Fruit fly (Drosophila melanogaster) whole organism, embryonic: ENCODE results near the gene Arl8.

ENCODE experiments used
- Adf1 ChIP-seq: fragments of 200-800 bp; sonication (Bioruptor generic); IDR thresholded peaks from 2 replicates; pipeline ENCODE4 v1.3.6; 2022; ENCODE audit warnings: missing biosample characterization, missing genetic modification characterization
- Antp ChIP-seq: fragments of 200-800 bp; sonication (Bioruptor generic); optimal IDR thresholded peaks from 3 replicates; lab custom pipeline; 2016; ENCODE audit warnings: missing biosample characterization, missing genetic modification characterization
- Atf3 ChIP-seq: fragments of 200-800 bp; sonication (Bioruptor generic); optimal IDR thresholded peaks from 3 replicates; lab custom pipeline; 2016; ENCODE audit warnings: missing biosample characterization, missing genetic modification characterization
- CG10565 ChIP-seq: fragments of 200-800 bp; sonication (Bioruptor generic); optimal IDR thresholded peaks from 3 replicates; lab custom pipeline; 2016; ENCODE audit warnings: missing biosample characterization, mild to moderate bottlenecking, missing genetic modification characterization
- CG11085 ChIP-seq: fragments of 200-800 bp; sonication (Bioruptor generic); IDR thresholded peaks from 2 replicates; pipeline ENCODE4 v1.3.6; 2022; ENCODE audit warnings: missing biosample characterization, missing genetic modification characterization
- CG11723 ChIP-seq: fragments of 200-800 bp; sonication (Bioruptor generic); optimal IDR thresholded peaks from 2 replicates; lab custom pipeline; 2017; ENCODE audit warnings: missing biosample characterization, mild to moderate bottlenecking, missing genetic modification characterization
- CG12071 ChIP-seq: fragments of 200-800 bp; sonication (Bioruptor generic); optimal IDR thresholded peaks from 3 replicates; lab custom pipeline; 2018; ENCODE audit warnings: missing biosample characterization, mild to moderate bottlenecking, missing genetic modification characterization
- CG15514 ChIP-seq: fragments of 200-800 bp; sonication (Bioruptor generic); optimal IDR thresholded peaks from 3 replicates; lab custom pipeline; 2017; ENCODE audit warnings: missing biosample characterization, missing genetic modification characterization, mild to moderate bottlenecking, moderate library complexity, missing genetic modification reagents
- CG1603 ChIP-seq: fragments of 200-800 bp; sonication (Bioruptor generic); optimal IDR thresholded peaks from 2 replicates; lab custom pipeline; 2019; ENCODE audit warnings: missing biosample characterization, mild to moderate bottlenecking, missing genetic modification characterization, moderate library complexity
- CG18619 ChIP-seq: fragments of 200-800 bp; sonication (Bioruptor generic); optimal IDR thresholded peaks from 3 replicates; lab custom pipeline; 2017; ENCODE audit warnings: missing biosample characterization, mild to moderate bottlenecking, missing genetic modification characterization
- CG18764 ChIP-seq: fragments of 200-800 bp; sonication (Bioruptor generic); optimal IDR thresholded peaks from 3 replicates; lab custom pipeline; 2016; ENCODE audit warnings: missing biosample characterization, missing genetic modification characterization
- CG34376 ChIP-seq: fragments of 200-800 bp; sonication (Bioruptor generic); optimal IDR thresholded peaks from 2 replicates; lab custom pipeline; 2018; ENCODE audit warnings: missing biosample characterization, mild to moderate bottlenecking, missing genetic modification characterization
- CG4617 ChIP-seq: fragments of 200-800 bp; sonication (Bioruptor generic); optimal IDR thresholded peaks from 3 replicates; lab custom pipeline; 2016; ENCODE audit warnings: missing biosample characterization, missing genetic modification characterization, borderline replicate concordance
- CG4730 ChIP-seq: fragments of 200-800 bp; sonication (Bioruptor generic); IDR thresholded peaks from 2 replicates; pipeline ENCODE4 v1.3.6; 2022; ENCODE audit warnings: missing biosample characterization, missing genetic modification characterization
- CG5245 ChIP-seq: fragments of 200-800 bp; sonication (Bioruptor generic); optimal IDR thresholded peaks from 3 replicates; lab custom pipeline; 2016; ENCODE audit warnings: missing biosample characterization, missing genetic modification characterization
- CG6654 ChIP-seq: fragments of 200-800 bp; sonication (Bioruptor generic); optimal IDR thresholded peaks from 2 replicates; lab custom pipeline; 2017; ENCODE audit warnings: missing biosample characterization, mild to moderate bottlenecking, missing genetic modification characterization
- CG6765 ChIP-seq: fragments of 200-800 bp; sonication (Bioruptor generic); optimal IDR thresholded peaks from 3 replicates; lab custom pipeline; 2017; ENCODE audit warnings: missing biosample characterization, mild to moderate bottlenecking, missing genetic modification characterization
- CG6813 ChIP-seq: fragments of 200-800 bp; sonication (Bioruptor generic); optimal IDR thresholded peaks from 2 replicates; lab custom pipeline; 2017; ENCODE audit warnings: missing biosample characterization, missing genetic modification characterization, mild to moderate bottlenecking, moderate library complexity, missing genetic modification reagents
- CG9727 ChIP-seq: fragments of 200-800 bp; sonication (Bioruptor generic); optimal IDR thresholded peaks from 3 replicates; lab custom pipeline; 2017; ENCODE audit warnings: missing biosample characterization, mild to moderate bottlenecking, missing genetic modification characterization
- Dek ChIP-seq: fragments of 200-800 bp; sonication (Bioruptor generic); optimal IDR thresholded peaks from 3 replicates; lab custom pipeline; 2019; ENCODE audit warnings: missing biosample characterization, mild to moderate bottlenecking, missing genetic modification characterization, moderate library complexity
- Dref ChIP-seq: fragments of 200-800 bp; sonication (Bioruptor generic); IDR thresholded peaks from 2 replicates; pipeline ENCODE4 v1.3.6; 2022; ENCODE audit warnings: missing biosample characterization, missing genetic modification characterization
- Ets97D ChIP-seq: fragments of 200-800 bp; sonication (Bioruptor generic); optimal IDR thresholded peaks from 3 replicates; lab custom pipeline; 2016; ENCODE audit warnings: missing biosample characterization, missing genetic modification characterization
- H2.0 ChIP-seq: fragments of 200-800 bp; sonication (Bioruptor generic); IDR thresholded peaks from 2 replicates; pipeline ENCODE4 v1.3.6; 2022; ENCODE audit warnings: missing biosample characterization, missing genetic modification characterization
- MESR4 ChIP-seq: fragments of 200-800 bp; sonication (Bioruptor generic); optimal IDR thresholded peaks from 2 replicates; lab custom pipeline; 2018; ENCODE audit warnings: missing biosample characterization, mild to moderate bottlenecking, missing genetic modification characterization, moderate library complexity
- MTF-1 ChIP-seq: fragments of 200-800 bp; sonication (Bioruptor generic); optimal IDR thresholded peaks from 2 replicates; lab custom pipeline; 2018; ENCODE audit warnings: missing biosample characterization, mild to moderate bottlenecking, missing genetic modification characterization, borderline replicate concordance
- Max ChIP-seq: fragments of 200-800 bp; sonication (Bioruptor generic); optimal IDR thresholded peaks from 2 replicates; lab custom pipeline; 2016; ENCODE audit warnings: missing biosample characterization, mild to moderate bottlenecking, missing genetic modification characterization
- Mes4 ChIP-seq: fragments of 200-800 bp; sonication (Bioruptor generic); optimal IDR thresholded peaks from 2 replicates; lab custom pipeline; 2016; ENCODE audit warnings: missing biosample characterization, missing genetic modification characterization
- NC2α ChIP-seq: fragments of 200-800 bp; sonication (Bioruptor generic); optimal IDR thresholded peaks from 2 replicates; lab custom pipeline; 2016; ENCODE audit warnings: missing biosample characterization, missing genetic modification characterization
- Ravus ChIP-seq: fragments of 200-800 bp; sonication (Bioruptor generic); IDR thresholded peaks from 2 replicates; pipeline ENCODE4 v1.3.6; 2022; ENCODE audit warnings: missing biosample characterization, missing genetic modification characterization
- TFAM ChIP-seq: fragments of 200-800 bp; sonication (Bioruptor generic); optimal IDR thresholded peaks from 2 replicates; lab custom pipeline; 2017; ENCODE audit warnings: missing biosample characterization, missing genetic modification characterization, inconsistent platforms
- Taf1 ChIP-seq: fragments of 200-800 bp; sonication (Bioruptor generic); IDR thresholded peaks from 2 replicates; pipeline ENCODE4 v1.3.6; 2022; ENCODE audit warnings: missing biosample characterization, missing genetic modification characterization
- bcd ChIP-seq: fragments of 200-800 bp; sonication (Bioruptor generic); optimal IDR thresholded peaks from 2 replicates; lab custom pipeline; 2017; ENCODE audit warnings: missing biosample characterization, mild to moderate bottlenecking, missing genetic modification characterization
- cas ChIP-seq: fragments of 200-800 bp; sonication (Bioruptor generic); IDR thresholded peaks from 2 replicates; pipeline ENCODE4 v1.3.6; 2022; ENCODE audit warnings: missing biosample characterization, missing genetic modification characterization
- cg ChIP-seq: fragments of 200-800 bp; sonication (Bioruptor generic); optimal IDR thresholded peaks from 3 replicates; lab custom pipeline; 2019; ENCODE audit warnings: missing biosample characterization, mild to moderate bottlenecking, missing genetic modification characterization, moderate library complexity
- grau ChIP-seq: fragments of 200-800 bp; optimal IDR thresholded peaks from 3 replicates; lab custom pipeline; 2019; ENCODE audit warnings: missing biosample characterization, mild to moderate bottlenecking, missing genetic modification characterization, moderate library complexity
- hbn ChIP-seq: fragments of 200-800 bp; sonication (Bioruptor generic); IDR thresholded peaks from 2 replicates; pipeline ENCODE4 v1.3.6; 2022; ENCODE audit warnings: missing biosample characterization, missing genetic modification characterization; ENCODE audit not compliant: partially characterized antibody
- inv ChIP-seq: fragments of 200-800 bp; sonication (Bioruptor generic); IDR thresholded peaks from 2 replicates; pipeline ENCODE4 v1.3.6; 2022; ENCODE audit warnings: missing biosample characterization, missing genetic modification characterization; ENCODE audit not compliant: partially characterized antibody
- p53 ChIP-seq: fragments of 200-800 bp; sonication (Bioruptor generic); optimal IDR thresholded peaks from 2 replicates; lab custom pipeline; 2016; ENCODE audit warnings: missing biosample characterization, missing genetic modification characterization
- pan ChIP-seq, 4 experiments: fragments of >200 bp in 3 of 4; fragments of 200-800 bp in 1 of 4; sonication (Bioruptor generic) in 1 of 4; optimal IDR thresholded peaks in 3 of 4; IDR thresholded peaks in 1 of 4; 2 replicates each; pipeline versions ENCODE4 v1.3.6 to Lab custom; 2017 to 2022; ENCODE audit warnings: missing biosample characterization in 2 of 4, missing genetic modification characterization in 2 of 4, mixed read lengths in 1 of 4
- pho ChIP-seq: fragments of 200-800 bp; sonication (Bioruptor generic); optimal IDR thresholded peaks from 2 replicates; lab custom pipeline; 2016; ENCODE audit warnings: missing biosample characterization, missing genetic modification characterization
- psq ChIP-seq: fragments of 200-800 bp; sonication (Bioruptor generic); optimal IDR thresholded peaks from 2 replicates; lab custom pipeline; 2017; ENCODE audit warnings: missing biosample characterization, missing genetic modification characterization
- so ChIP-seq: fragments of 200-800 bp; sonication (Bioruptor generic); IDR thresholded peaks from 3 replicates; pipeline ENCODE4 v1.3.6; 2022; ENCODE audit warnings: missing biosample characterization, missing genetic modification characterization
- stwl ChIP-seq: fragments of 200-800 bp; sonication (Bioruptor generic); optimal IDR thresholded peaks from 3 replicates; lab custom pipeline; 2018; ENCODE audit warnings: missing biosample characterization, mild to moderate bottlenecking, missing genetic modification characterization, moderate library complexity
- toy ChIP-seq: fragments of 200-800 bp; sonication (Bioruptor generic); IDR thresholded peaks from 2 replicates; pipeline ENCODE4 v1.3.6; 2022; ENCODE audit warnings: missing biosample characterization, missing genetic modification characterization
- trem ChIP-seq: fragments of 200-800 bp; optimal IDR thresholded peaks from 3 replicates; lab custom pipeline; 2019; ENCODE audit warnings: missing biosample characterization, mild to moderate bottlenecking, missing genetic modification characterization, moderate library complexity
- tup ChIP-seq: fragments of 200-800 bp; sonication (Bioruptor generic); optimal IDR thresholded peaks from 2 replicates; lab custom pipeline; 2016; ENCODE audit warnings: missing biosample characterization, mild to moderate bottlenecking, missing genetic modification characterization, moderate library complexity
- vfl ChIP-seq: fragments of 200-800 bp; sonication (Bioruptor generic); optimal IDR thresholded peaks from 2 replicates; lab custom pipeline; 2016; ENCODE audit warnings: missing biosample characterization, missing genetic modification characterization

The Arl8 gene

dm6 chr3R:8113833-8114673, 12.4 kb upstream of the Arl8 start (continued):
- TF ChIP-seq grau (tag; lab: Kevin White, UChicago) = peak; percentile 82
- TF ChIP-seq TFAM (GFP tag; lab: Kevin White, UChicago) = no peak
- TF ChIP-seq CG18619 = peak; percentile 78
- TF ChIP-seq CG1603 (tag; lab: Kevin White, UChicago) = peak; percentile 70
- TF ChIP-seq CG6765 = peak; percentile 37
- peak; percentile 82 for TF ChIP-seq pho
- peak; percentile 55; the same call in 1 of the 2 replicates for TF ChIP-seq CG11085
- TF ChIP-seq bcd (GFP tag; lab: Kevin White, UChicago) = peak; percentile 86
- TF ChIP-seq cg (GFP tag; lab: Kevin White, UChicago) = peak; percentile 61
- TF ChIP-seq Ravus (GFP tag; lab: Robert Waterston, UW) = peak; percentile 35; the same call in 1 of the 2 replicates
- peak; percentile 83 for TF ChIP-seq CG5245
- TF ChIP-seq CG4730 = peak; percentile 75
- TF ChIP-seq Dref = no peak
- TF ChIP-seq Dek (tag; lab: Kevin White, UChicago) = peak; percentile 76
- TF ChIP-seq so (GFP tag; lab: Robert Waterston, UW) = peak; percentile 78; the same call in 2 of the 3 replicates
- peak; percentile 81 for TF ChIP-seq vfl
- peak; percentile 72 for TF ChIP-seq H2.0 (GFP tag; lab: Robert Waterston, UW)
- peak; percentile 74 for TF ChIP-seq tup (GFP tag; lab: Kevin White, UChicago)
- peak; percentile 86 for TF ChIP-seq CG6813 (GFP tag; lab: Kevin White, UChicago)
- TF ChIP-seq CG11723 (GFP tag; lab: Kevin White, UChicago) = peak; percentile 56
- peak; percentile 48 for TF ChIP-seq CG6654 (GFP tag; lab: Kevin White, UChicago)
- peak; percentile 90 for TF ChIP-seq CG9727 (GFP tag; lab: Kevin White, UChicago)
- TF ChIP-seq Taf1 = peak; percentile 57; the same call in 1 of the 2 replicates
- peak; percentile 75 for TF ChIP-seq Max (GFP tag; lab: Kevin White, UChicago)
- no peak for TF ChIP-seq pan (optimal IDR thresholded peaks at IDR 0.05; lab: Kevin White, UChicago)
- TF ChIP-seq pan (GFP tag; optimal IDR thresholded peaks at IDR 0.05 in 1 of 2, IDR thresholded peaks at IDR 0.05 in 1 of 2) = peak in 1 of 2 experiments; percentile 83
- peak; percentile 41 for TF ChIP-seq NC2α (GFP tag; lab: Kevin White, UChicago)
- peak; percentile 45 for TF ChIP-seq p53 (GFP tag; lab: Kevin White, UChicago)
- TF ChIP-seq psq = peak; percentile 66
- TF ChIP-seq CG15514 (GFP tag; lab: Kevin White, UChicago) = peak; percentile 72
- peak; percentile 78 for TF ChIP-seq trem (tag; lab: Kevin White, UChicago)
- TF ChIP-seq CG34376 = peak; percentile 21
- no peak for TF ChIP-seq inv
- TF ChIP-seq hbn (GFP tag; lab: Robert Waterston, UW) = no peak
- TF ChIP-seq Adf1 (GFP tag; lab: Robert Waterston, UW) = peak; percentile 90
- TF ChIP-seq CG18764 (GFP tag; lab: Kevin White, UChicago) = peak; percentile 51
- peak; percentile 47 for TF ChIP-seq Mes4
- TF ChIP-seq MESR4 (GFP tag; lab: Kevin White, UChicago) = peak; percentile 7
- peak; percentile 60; the same call in 1 of the 2 replicates for TF ChIP-seq cas (GFP tag; lab: Robert Waterston, UW)
- TF ChIP-seq Antp (GFP tag; lab: Kevin White, UChicago) = peak; percentile 73
- TF ChIP-seq Atf3 (GFP tag; lab: Kevin White, UChicago) = peak; percentile 71
- 0 out of 2 replicates have a peak, but pooled peaks have one; percentile 25 for TF ChIP-seq toy (GFP tag; lab: Robert Waterston, UW)
- TF ChIP-seq MTF-1 (GFP tag; lab: Kevin White, UChicago) = peak; percentile 54
- no peak for TF ChIP-seq CG10565 (GFP tag; lab: Kevin White, UChicago)
- TF ChIP-seq Ets97D (GFP tag; lab: Kevin White, UChicago) = peak; percentile 56
- peak; percentile 41 for TF ChIP-seq CG4617 (GFP tag; lab: Kevin White, UChicago)
- TF ChIP-seq CG12071 (GFP tag; lab: Kevin White, UChicago) = peak; percentile 55
- TF ChIP-seq stwl = peak; percentile 38
